Worm (Caenorhabditis elegans) whole organism, mixed stage, embryonic: ENCODE measurements around the gene zip-11.

Experiments used
- ces-1 ChIP-seq: fragments of 150-350 bp; optimal IDR thresholded peaks from 2 replicates; lab custom pipeline; 2014; ENCODE audit warnings: missing biosample characterization, missing genetic modification reagents, missing genetic modification characterization
- elt-1 ChIP-seq: sonication (generic microtip); optimal IDR thresholded peaks from 2 replicates; lab custom pipeline; 2017; ENCODE audit warnings: missing genetic modification characterization, mild to moderate bottlenecking, missing compliant biosample characterization, antibody characterized with exemption, moderate library complexity, borderline replicate concordance; ENCODE audit not compliant: insufficient read depth
- lin-13 ChIP-seq: fragments of 150-350 bp; optimal IDR thresholded peaks from 2 replicates; lab custom pipeline; 2014; ENCODE audit warnings: missing biosample characterization, missing genetic modification characterization
- nhr-12 ChIP-seq: fragments of 150-350 bp; optimal IDR thresholded peaks from 2 replicates; lab custom pipeline; 2014; ENCODE audit warnings: missing biosample characterization, missing genetic modification characterization
- snpc-4 ChIP-seq: fragments of 150-350 bp; optimal IDR thresholded peaks from 2 replicates; lab custom pipeline; 2014; ENCODE audit warnings: missing biosample characterization, missing genetic modification characterization
- unc-62 ChIP-seq: fragments of 150-350 bp; optimal IDR thresholded peaks from 2 replicates; lab custom pipeline; 2014; ENCODE audit warnings: missing biosample characterization, missing genetic modification reagents, missing genetic modification characterization

ce11 chrIV:3291977-3292561, 19.0 kb upstream of the zip-11 start, which contains the start of gene W08E12.8:
- TF ChIP-seq snpc-4 (tag; lab: Kevin White, UChicago) (no peak), nhr-12 (no peak), ces-1 (no peak), lin-13 (tag; lab: Kevin White, UChicago) (no peak), elt-1 (tag; lab: Kevin White, UChicago) (no peak), unc-62 (GFP tag; lab: Kevin White, UChicago) (no peak)
